Worm (Caenorhabditis elegans) whole organism, L2 larva: ENCODE measurements around the gene C41G11.1.

Experiments
- ZK546.5 ChIP-seq: sonication (generic microtip); optimal IDR thresholded peaks from 2 replicates; lab custom pipeline; 2017; ENCODE audit warnings: missing biosample characterization, missing genetic modification characterization
- ama-1 ChIP-seq: fragments of 150-350 bp; optimal IDR thresholded peaks from 2 replicates; lab custom pipeline; 2018; ENCODE audit warnings: inconsistent platforms
- mdl-1 ChIP-seq, 2 experiments: fragments of 150-350 bp in 1 of 2; sonication (generic microtip) in 1 of 2; optimal IDR thresholded peaks; 2 replicates each; lab custom pipeline; 2017; ENCODE audit warnings: missing biosample characterization in 2 of 2, missing genetic modification characterization in 2 of 2
- nhr-10 ChIP-seq: sonication (generic microtip); optimal IDR thresholded peaks from 2 replicates; lab custom pipeline; 2017; ENCODE audit warnings: missing biosample characterization, missing genetic modification characterization
- peb-1 ChIP-seq: fragments of 150-350 bp; optimal IDR thresholded peaks from 2 replicates; lab custom pipeline; 2014; ENCODE audit warnings: missing biosample characterization, missing genetic modification characterization
- sma-3 ChIP-seq: sonication (generic microtip); optimal IDR thresholded peaks from 2 replicates; lab custom pipeline; 2016; ENCODE audit warnings: missing genetic modification reagents, missing genetic modification characterization, missing compliant biosample characterization
- snpc-4 ChIP-seq: fragments of 150-350 bp; optimal IDR thresholded peaks from 2 replicates; lab custom pipeline; 2014; ENCODE audit warnings: missing biosample characterization, missing genetic modification characterization
- unc-62 ChIP-seq: fragments of 150-350 bp; optimal IDR thresholded peaks from 2 replicates; lab custom pipeline; 2014; ENCODE audit warnings: missing biosample characterization, missing genetic modification reagents, missing genetic modification characterization
- ztf-11 ChIP-seq: sonication (generic microtip); optimal IDR thresholded peaks from 2 replicates; lab custom pipeline; 2017; ENCODE audit warnings: missing biosample characterization, missing genetic modification characterization

DNA sequence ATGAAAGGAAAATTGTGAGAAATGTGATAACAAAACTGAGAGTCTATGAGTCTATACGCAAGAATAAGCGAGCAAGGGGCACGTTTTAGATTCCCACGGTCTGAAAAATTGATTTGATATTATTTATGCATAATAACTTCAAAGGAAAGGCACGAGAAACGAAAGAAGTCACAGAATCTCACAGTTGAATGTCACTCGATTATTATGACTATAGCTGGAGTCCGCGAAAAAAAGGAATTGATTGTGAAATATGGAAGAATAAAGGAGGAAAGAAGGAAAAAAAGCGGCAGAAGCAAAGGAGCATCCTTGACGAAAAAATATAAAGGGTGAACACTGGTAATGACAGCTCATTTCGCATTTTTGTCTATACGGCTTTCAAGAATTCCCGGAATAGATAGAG lies 9.4 kb downstream of the C41G11.1 start, which contains the start of gene cat-1:
- TF ChIP-seq ztf-11, result no peak
- no peak for TF ChIP-seq ZK546.5 (tag; lab: Kevin White, UChicago)
- TF ChIP-seq unc-62 (GFP tag; lab: Kevin White, UChicago), result no peak
- no peak for TF ChIP-seq mdl-1 (tag; optimal IDR thresholded peaks at IDR 0.05; lab: Kevin White, UChicago)
- no peak for TF ChIP-seq nhr-10 (tag; lab: Kevin White, UChicago)
- TF ChIP-seq sma-3, result no peak
- no peak for TF ChIP-seq snpc-4 (tag; lab: Kevin White, UChicago)
- no peak for TF ChIP-seq peb-1 (tag; lab: Kevin White, UChicago)
- TF ChIP-seq ama-1 (lab: Kevin White, UChicago), result no peak
